Worm (Caenorhabditis elegans) whole organism, midembryonic: Measurements from ENCODE around the gene T16G1.3.

ENCODE experiments used
- flt-1 ChIP-seq: fragments of 200-800 bp; sonication (Bioruptor generic); IDR thresholded peaks from 2 replicates; pipeline ENCODE4 v1.3.6; 2022; ENCODE audit warnings: missing genetic modification characterization, missing compliant biosample characterization
- med-1 ChIP-seq: sonication (generic microtip); optimal IDR thresholded peaks from 2 replicates; lab custom pipeline; 2017; ENCODE audit warnings: missing genetic modification characterization, mild to moderate bottlenecking, missing compliant biosample characterization, antibody characterized with exemption, missing genetic modification reagents; ENCODE audit not compliant: insufficient read depth
- ztf-23 ChIP-seq: fragments of 200-800 bp; sonication (Bioruptor generic); IDR thresholded peaks from 2 replicates; pipeline ENCODE4 v1.3.6; 2022; ENCODE audit warnings: missing genetic modification reagents, missing genetic modification characterization, missing compliant biosample characterization

- TF ChIP-seq med-1 (GFP tag; lab: Kevin White, UChicago) (no peak), flt-1 (no peak), ztf-23 (GFP tag; lab: Robert Waterston, UW) (no peak)
Observed at ce11 chrV:12967110-12967509, 23.0 kb upstream of the T16G1.3 start, which contains the start of gene R186.3.
